Fruit fly (Drosophila melanogaster): ENCODE data around the gene CHMP2B.

Gene CHMP2B

DNA sequence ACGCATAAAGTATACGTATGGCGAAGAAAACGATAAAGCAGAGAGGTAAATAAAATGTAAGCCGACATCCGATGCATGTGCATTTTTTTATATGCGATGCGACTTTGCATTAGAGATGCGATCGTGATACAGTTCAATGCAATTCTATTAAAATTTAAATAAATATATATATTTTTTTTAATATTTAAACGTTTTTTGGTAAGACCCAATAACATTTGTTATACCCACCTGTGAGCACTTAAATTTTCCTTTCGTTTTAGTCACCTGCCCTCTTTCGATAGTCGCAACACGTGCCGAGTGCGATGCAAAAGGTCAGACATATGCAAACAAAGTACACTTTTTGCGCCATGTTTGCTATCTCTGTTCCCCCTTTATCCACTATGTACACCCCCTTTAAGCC, 11.2 kb upstream of the CHMP2B start:
- no peak for TF ChIP-seq pfk (GFP tag; optimal IDR thresholded peaks at IDR 0.05)
- peak; percentile 46 for TF ChIP-seq Drgx (GFP tag; IDR thresholded peaks at IDR 0.05)
- TF ChIP-seq Hr51 (GFP tag; optimal IDR thresholded peaks at IDR 0.05): peak in 1 of 2 experiments; percentile 11
- no peak for TF ChIP-seq CG11456 (GFP tag; IDR thresholded peaks at IDR 0.05)
- TF ChIP-seq Sox102F (GFP tag; optimal IDR thresholded peaks at IDR 0.05): peak; percentile 7
- no peak for TF ChIP-seq MESR4 (GFP tag; optimal IDR thresholded peaks at IDR 0.05)
- peak; percentile 2 for TF ChIP-seq CG11504 (tag; optimal IDR thresholded peaks at IDR 0.05)

DNA sequence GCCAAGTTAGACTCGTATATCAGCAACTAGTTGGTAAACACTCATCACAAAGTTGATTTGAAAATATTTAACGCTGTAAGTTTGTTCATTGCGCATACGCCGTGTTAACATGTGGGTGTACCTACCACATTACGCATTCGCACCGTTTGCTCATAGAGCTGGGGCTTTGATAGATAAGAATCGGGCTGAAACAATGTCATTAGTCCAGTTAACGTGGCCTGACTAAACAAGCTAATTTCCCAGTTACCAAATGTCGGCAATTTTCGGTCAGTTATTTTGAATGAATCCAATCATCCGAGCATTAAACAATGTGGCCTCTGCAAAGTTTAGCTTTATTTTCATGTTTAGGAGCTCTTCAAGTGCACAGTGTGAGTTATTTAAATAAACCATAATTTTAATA, 10.2 kb upstream of the CHMP2B start, which contains the start of gene CG4597:
Gene CG4597, plus strand, starts transcription at position 301 of the 400 bp plus-strand sequence.
- TF ChIP-seq ken (GFP tag; IDR thresholded peaks at IDR 0.05) (no peak), Taf1 (GFP tag; IDR thresholded peaks at IDR 0.05) (no peak), CG31224 (GFP tag; IDR thresholded peaks at IDR 0.05) (no peak), pho (GFP tag; optimal IDR thresholded peaks at IDR 0.05) (no peak), Vsx1 (GFP tag; optimal IDR thresholded peaks at IDR 0.05) (no peak), h (optimal IDR thresholded peaks at IDR 0.05) (no peak), Sox100B (GFP tag; optimal IDR thresholded peaks at IDR 0.05) (no peak), ssp (GFP tag; IDR thresholded peaks at IDR 0.05) (no peak), ash1 (GFP tag; optimal IDR thresholded peaks at IDR 0.05) (no peak), otp (GFP tag; IDR thresholded peaks at IDR 0.05) (no peak), Dip2 (GFP tag; IDR thresholded peaks at IDR 0.05) (no peak), sd (tag; optimal IDR thresholded peaks at IDR 0.05) (no peak), Hey (tag; optimal IDR thresholded peaks at IDR 0.05) (no peak), Ptx1 (GFP tag; IDR thresholded peaks at IDR 0.05) (no peak), fd3F (GFP tag; optimal IDR thresholded peaks at IDR 0.05) (no peak), Ets65A (GFP tag) (no peak), CG12071 (GFP tag; optimal IDR thresholded peaks at IDR 0.05) (no peak), Trl (optimal IDR thresholded peaks at IDR 0.05) (no peak), Trl (GFP tag; optimal IDR thresholded peaks at IDR 0.05) (no peak), CG10565 (GFP tag; optimal IDR thresholded peaks at IDR 0.05) (no peak), HLH3B (GFP tag; IDR thresholded peaks at IDR 0.05) (no peak)

DNA sequence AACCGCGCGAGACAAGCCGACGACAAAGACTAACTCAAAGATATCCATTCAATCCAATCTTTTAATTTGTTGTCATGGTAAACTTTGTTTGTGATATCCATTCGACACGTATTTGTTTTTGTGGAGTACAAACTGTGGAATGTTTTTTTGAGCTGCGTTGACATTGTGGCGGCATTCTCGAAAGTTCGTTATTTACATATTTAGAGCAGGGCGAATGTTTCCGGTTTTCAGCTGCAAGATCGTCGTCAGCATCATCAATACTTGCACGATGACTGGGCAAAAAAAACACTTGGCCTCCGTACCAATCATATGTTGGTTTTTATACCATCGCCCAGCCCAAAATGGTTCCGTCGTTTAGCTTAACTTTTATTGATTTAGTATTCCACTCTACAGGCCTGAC, 8.9 kb upstream of the CHMP2B start:
- TF ChIP-seq CG2712 (tag; optimal IDR thresholded peaks at IDR 0.05): no peak
- TF ChIP-seq CG15696 (tag; optimal IDR thresholded peaks at IDR 0.05): no peak
- TF ChIP-seq sd (tag; optimal IDR thresholded peaks at IDR 0.05): peak; percentile 63
- TF ChIP-seq Hand (GFP tag; optimal IDR thresholded peaks at IDR 0.05): no peak
- no peak for TF ChIP-seq Max (GFP tag; optimal IDR thresholded peaks at IDR 0.05)
- no peak for TF ChIP-seq E2f2 (GFP tag; IDR thresholded peaks at IDR 0.05)
- no peak for TF ChIP-seq ash1 (GFP tag; optimal IDR thresholded peaks at IDR 0.05)
- peak in 1 of 2 experiments; percentile 70 for TF ChIP-seq Eip74EF (GFP tag; optimal IDR thresholded peaks at IDR 0.05)
- TF ChIP-seq chinmo (GFP tag; IDR thresholded peaks at IDR 0.05; ENCODE audit: partially characterized antibody): no peak
- no peak for TF ChIP-seq toy (GFP tag; IDR thresholded peaks at IDR 0.05)
- TF ChIP-seq luna (GFP tag; optimal IDR thresholded peaks at IDR 0.05): no peak
- TF ChIP-seq CG8281 (tag; optimal IDR thresholded peaks at IDR 0.05): no peak

DNA sequence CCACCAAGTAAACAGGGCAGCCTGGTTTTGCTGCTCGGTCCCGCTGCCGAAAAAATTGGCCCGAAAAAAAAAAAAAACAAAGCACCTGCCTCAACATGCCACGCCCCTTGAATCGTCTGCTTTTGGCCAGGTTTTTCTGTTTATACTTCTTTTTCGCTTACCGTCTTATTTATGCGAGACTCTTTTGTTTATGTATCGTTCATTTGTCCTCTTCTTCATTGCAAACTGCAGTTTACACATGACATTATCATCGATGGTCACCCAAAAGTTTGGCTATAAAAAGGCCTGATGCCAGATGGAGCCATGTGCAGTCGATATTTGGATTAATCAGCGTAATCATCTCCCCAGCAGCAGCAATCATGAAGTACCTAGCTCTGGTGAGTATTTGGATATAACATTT, 8.2 kb upstream of the CHMP2B start, which contains the start of gene CG15212:
Gene CG15212, plus strand, starts transcription at position 301 of the 400 bp plus-strand sequence.
- TF ChIP-seq schlank (tag; optimal IDR thresholded peaks at IDR 0.05): no peak
- no peak for TF ChIP-seq psq (GFP tag; optimal IDR thresholded peaks at IDR 0.05)
- TF ChIP-seq usp (GFP tag; optimal IDR thresholded peaks at IDR 0.05): no peak
- TF ChIP-seq ssp (GFP tag; IDR thresholded peaks at IDR 0.05): no peak
- TF ChIP-seq CG15073 (GFP tag; optimal IDR thresholded peaks at IDR 0.05): no peak
- no peak for TF ChIP-seq Lpt (GFP tag; optimal IDR thresholded peaks at IDR 0.05)
- TF ChIP-seq cwo (GFP tag; optimal IDR thresholded peaks at IDR 0.05): no peak
- no peak for TF ChIP-seq hbn (GFP tag; IDR thresholded peaks at IDR 0.05; ENCODE audit: partially characterized antibody)
- no peak for TF ChIP-seq CG15601 (tag; optimal IDR thresholded peaks at IDR 0.05)
- TF ChIP-seq cad (GFP tag; optimal IDR thresholded peaks at IDR 0.05): no peak

Measured in whole organism, embryonic.